Worm (Caenorhabditis elegans) whole organism, L2 larva: ENCODE data around the gene bus-17.

Experiments
- alr-1 ChIP-seq: fragments of 150-350 bp; optimal IDR thresholded peaks from 2 replicates; lab custom pipeline; 2014; ENCODE audit warnings: missing biosample characterization, missing genetic modification characterization
- ama-1 ChIP-seq: fragments of 150-350 bp; optimal IDR thresholded peaks from 2 replicates; lab custom pipeline; 2018; ENCODE audit warnings: inconsistent platforms
- blmp-1 ChIP-seq: sonication (generic microtip); optimal IDR thresholded peaks from 2 replicates; lab custom pipeline; 2017; ENCODE audit warnings: missing genetic modification characterization, mild to moderate bottlenecking, missing compliant biosample characterization, antibody characterized with exemption, moderate library complexity; ENCODE audit not compliant: insufficient read depth
- egl-27 ChIP-seq: sonication (generic microtip); optimal IDR thresholded peaks from 3 replicates; lab custom pipeline; 2017; ENCODE audit warnings: missing biosample characterization, missing genetic modification reagents, missing genetic modification characterization
- lin-13 ChIP-seq: fragments of 150-350 bp; optimal IDR thresholded peaks from 2 replicates; lab custom pipeline; 2014; ENCODE audit warnings: missing biosample characterization, missing genetic modification reagents, missing genetic modification characterization
- lin-39 ChIP-seq: fragments of 150-350 bp; optimal IDR thresholded peaks from 2 replicates; lab custom pipeline; 2014; ENCODE audit warnings: missing biosample characterization, missing genetic modification reagents, missing genetic modification characterization
- mdl-1 ChIP-seq, 2 experiments: fragments of 150-350 bp in 1 of 2; sonication (generic microtip) in 1 of 2; optimal IDR thresholded peaks; 2 replicates each; lab custom pipeline; 2017; ENCODE audit warnings: missing biosample characterization in 2 of 2, missing genetic modification characterization in 2 of 2
- nhr-11 ChIP-seq: fragments of 150-350 bp; optimal IDR thresholded peaks from 2 replicates; lab custom pipeline; 2014; ENCODE audit warnings: missing biosample characterization, missing genetic modification characterization
- unc-62 ChIP-seq: fragments of 150-350 bp; optimal IDR thresholded peaks from 2 replicates; lab custom pipeline; 2014; ENCODE audit warnings: missing biosample characterization, missing genetic modification reagents, missing genetic modification characterization
- ztf-11 ChIP-seq: sonication (generic microtip); optimal IDR thresholded peaks from 2 replicates; lab custom pipeline; 2017; ENCODE audit warnings: missing biosample characterization, missing genetic modification characterization

ce11 chrX:15740526-15740925, 25.6 kb downstream of the bus-17 start, which contains the start of gene srg-64:
- TF ChIP-seq lin-13 (GFP tag; lab: Kevin White, UChicago) (no peak), ztf-11 (no peak), nhr-11 (no peak), mdl-1 (tag; optimal IDR thresholded peaks at IDR 0.05; lab: Kevin White, UChicago) (no peak), blmp-1 (no peak), ama-1 (lab: Kevin White, UChicago) (no peak), lin-39 (tag; lab: Kevin White, UChicago) (no peak), unc-62 (no peak), egl-27 (tag; lab: Kevin White, UChicago) (no peak), alr-1 (no peak)
